Worm (Caenorhabditis elegans): ENCODE results near the gene ZK430.5.

Gene ZK430.5

DNA sequence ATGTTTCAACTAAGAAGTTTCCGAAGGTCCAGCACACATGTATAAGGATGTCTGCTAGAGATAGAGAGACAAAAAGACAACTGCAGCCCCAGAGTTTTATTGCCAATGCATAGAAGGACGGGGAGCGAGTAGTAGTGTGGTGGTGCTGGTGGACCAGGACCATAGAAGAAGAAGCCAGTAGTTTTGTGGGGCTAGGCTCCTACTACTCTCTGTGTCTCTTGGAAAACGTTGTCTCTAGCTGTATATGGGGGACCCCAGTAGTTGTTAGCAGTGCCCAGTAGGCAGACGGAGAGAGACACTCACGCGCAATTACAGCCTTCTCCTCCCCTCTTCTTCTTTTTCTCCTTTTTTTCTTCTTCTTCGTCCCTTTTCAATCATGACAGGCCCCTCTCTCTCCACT lies 50.6 kb downstream of the ZK430.5 start (continued):
- TF ChIP-seq Y55F3AM.14 (GFP tag; optimal IDR thresholded peaks at IDR 0.05), result peak; percentile 55
- TF ChIP-seq blmp-1 (tag; optimal IDR thresholded peaks at IDR 0.05; ENCODE audit: insufficient read depth), result no peak
- TF ChIP-seq ceh-16 (tag; optimal IDR thresholded peaks at IDR 0.05), result no peak
- no peak for TF ChIP-seq nhr-77 (tag; optimal IDR thresholded peaks at IDR 0.05)
- no peak for TF ChIP-seq lin-13 (GFP tag; optimal IDR thresholded peaks at IDR 0.05)
- TF ChIP-seq ZK546.5 (tag; optimal IDR thresholded peaks at IDR 0.05), result no peak
- peak; percentile 62 for TF ChIP-seq F13H6.1 (tag; optimal IDR thresholded peaks at IDR 0.05)
- no peak for TF ChIP-seq ztf-4 (tag; optimal IDR thresholded peaks at IDR 0.05)
- no peak for TF ChIP-seq ama-1 (optimal IDR thresholded peaks at IDR 0.05)
- no peak for TF ChIP-seq nhr-10 (tag; optimal IDR thresholded peaks at IDR 0.05)
- peak; percentile 17 for TF ChIP-seq crh-2 (tag; optimal IDR thresholded peaks at IDR 0.05)
- TF ChIP-seq R02D3.7 (tag; optimal IDR thresholded peaks at IDR 0.05), result no peak
- TF ChIP-seq ztf-11 (tag; optimal IDR thresholded peaks at IDR 0.05), result no peak
- no peak for TF ChIP-seq nhr-12 (tag; optimal IDR thresholded peaks at IDR 0.05)

DNA sequence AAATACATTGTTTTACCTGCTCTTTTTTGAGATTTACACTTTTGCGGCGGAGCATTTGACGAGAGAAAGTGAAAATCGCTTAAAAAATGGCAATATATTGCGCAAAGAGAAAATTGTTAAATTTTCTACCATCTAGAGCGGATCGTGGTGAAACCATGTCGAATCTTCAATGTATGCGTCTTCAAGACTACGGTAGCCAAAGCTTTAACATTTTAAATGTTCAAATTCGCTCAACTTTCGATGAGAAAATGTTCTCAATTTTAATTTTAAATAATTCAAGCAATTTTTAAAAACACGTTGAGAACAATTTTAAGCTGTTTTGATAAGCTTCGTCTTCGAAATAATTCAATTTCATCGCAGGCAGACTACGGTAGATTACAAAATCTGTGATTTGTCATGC lies 54.8 kb downstream of the ZK430.5 start:
- TF ChIP-seq elt-1 (tag; optimal IDR thresholded peaks at IDR 0.05) (no peak), ztf-11 (tag; optimal IDR thresholded peaks at IDR 0.05) (no peak), snpc-4 (tag; optimal IDR thresholded peaks at IDR 0.05) (no peak), nhr-25 (tag; optimal IDR thresholded peaks at IDR 0.05) (no peak), mab-5 (tag; optimal IDR thresholded peaks at IDR 0.05) (no peak), unc-55 (GFP tag; optimal IDR thresholded peaks at IDR 0.05) (no peak), nhr-23 (tag; optimal IDR thresholded peaks at IDR 0.05) (no peak), nhr-77 (tag; optimal IDR thresholded peaks at IDR 0.05) (no peak), fos-1 (tag; optimal IDR thresholded peaks at IDR 0.05) (no peak)

DNA sequence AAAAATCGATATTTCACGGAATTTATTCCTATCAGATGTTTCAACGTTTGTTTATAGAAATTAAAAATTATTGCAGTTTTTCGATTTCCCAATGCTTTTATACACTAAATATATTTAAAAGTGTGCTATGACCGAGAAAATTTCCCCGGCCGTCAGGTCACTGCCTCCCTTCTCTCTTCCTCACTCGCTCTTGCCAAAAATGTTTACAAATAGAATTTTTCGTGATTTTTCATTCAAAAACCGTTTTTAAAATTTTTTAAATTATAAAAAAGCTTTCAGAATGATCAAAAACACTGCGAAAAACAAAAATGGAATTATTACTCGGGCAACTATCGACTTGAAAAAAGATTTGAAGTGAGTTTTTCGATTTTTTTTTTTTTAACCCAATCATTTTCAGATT lies 55.4 kb downstream of the ZK430.5 start, which contains the start of the genes T12C9.7 and vps-18:
Gene T12C9.7 (minus strand): TSS at position 101 of the 400 bp plus-strand sequence.
Gene vps-18 (plus strand): TSS at position 280 of the 400 bp plus-strand sequence.
- TF ChIP-seq mab-5 (tag; optimal IDR thresholded peaks at IDR 0.05) (no peak), ama-1 (optimal IDR thresholded peaks at IDR 0.05) (no peak), sma-9 (GFP tag; optimal IDR thresholded peaks at IDR 0.05) (no peak), sma-9 (tag; optimal IDR thresholded peaks at IDR 0.05) (no peak), lin-11 (tag; optimal IDR thresholded peaks at IDR 0.05) (no peak), blmp-1 (tag; optimal IDR thresholded peaks at IDR 0.05; ENCODE audit: insufficient read depth) (no peak), dmd-4 (tag; optimal IDR thresholded peaks at IDR 0.05) (no peak), mbf-1 (tag; optimal IDR thresholded peaks at IDR 0.05) (no peak)

DNA sequence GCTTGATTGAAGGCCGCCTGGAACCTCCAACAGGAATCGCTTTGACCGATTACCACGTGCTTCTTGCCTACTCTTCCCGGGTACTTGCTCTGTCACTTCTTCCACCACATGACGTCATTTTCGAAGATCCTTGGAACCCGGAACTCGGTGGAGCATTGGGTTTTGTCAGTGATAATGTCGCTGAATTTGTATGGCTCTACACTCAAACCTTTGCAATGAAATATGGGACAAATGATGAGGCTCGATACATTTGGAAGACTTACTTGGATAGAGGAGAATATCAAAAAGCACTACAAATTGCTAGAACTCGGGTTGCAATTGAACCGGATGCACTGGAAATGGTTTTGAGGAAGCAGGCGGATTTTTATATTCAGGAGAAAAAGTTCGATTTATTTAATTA lies 57.4 kb downstream of the ZK430.5 start:
- TF ChIP-seq skn-1 (tag; optimal IDR thresholded peaks at IDR 0.05) (no peak), unc-55 (GFP tag; optimal IDR thresholded peaks at IDR 0.05) (no peak), snpc-4 (tag; optimal IDR thresholded peaks at IDR 0.05) (no peak), lin-11 (tag; optimal IDR thresholded peaks at IDR 0.05) (no peak), nhr-10 (tag; optimal IDR thresholded peaks at IDR 0.05) (no peak), sma-9 (GFP tag; optimal IDR thresholded peaks at IDR 0.05) (no peak), sma-9 (tag; optimal IDR thresholded peaks at IDR 0.05) (no peak), lin-13 (GFP tag; optimal IDR thresholded peaks at IDR 0.05) (no peak), ZK546.5 (tag; optimal IDR thresholded peaks at IDR 0.05) (no peak), blmp-1 (tag; optimal IDR thresholded peaks at IDR 0.05; ENCODE audit: insufficient read depth) (no peak)
